Fruit fly (Drosophila melanogaster): ENCODE measurements around the gene mei-41.

DNA sequence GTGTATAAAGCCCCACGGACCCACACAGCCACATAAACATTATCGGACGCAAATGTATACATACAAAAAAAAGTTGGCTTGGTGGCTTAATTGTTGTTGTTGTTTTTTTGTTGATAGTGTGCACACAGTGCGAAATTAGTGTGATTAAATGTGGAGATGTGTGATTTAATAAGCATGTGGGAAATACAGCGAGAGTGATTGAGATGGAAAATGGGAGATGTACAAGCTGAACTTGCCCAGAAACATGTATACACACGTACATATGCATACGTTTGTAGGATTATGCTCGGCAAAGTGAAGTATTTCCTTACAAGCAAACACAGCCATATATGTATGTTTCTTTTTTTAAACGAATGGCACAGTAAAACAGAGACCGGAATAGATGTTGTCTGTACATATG is 18.0 kb upstream of the mei-41 start:
- TF ChIP-seq CG3281 (GFP tag; optimal IDR thresholded peaks at IDR 0.05) (no peak), Dip2 (GFP tag; IDR thresholded peaks at IDR 0.05) (no peak), CG32772 (GFP tag; IDR thresholded peaks at IDR 0.05) (no peak), crc (GFP tag; optimal IDR thresholded peaks at IDR 0.05) (no peak), cato (GFP tag; optimal IDR thresholded peaks at IDR 0.05; ENCODE audit: borderline replicate concordance) (no peak)

All from whole organism, embryonic.